Worm (Caenorhabditis elegans) whole organism, L1 larva: Measurements from ENCODE around the gene C13G3.1.
A peak's percentile ranks its signal among the peaks of the same experiment; 100 is the strongest.

Source experiments
- C34B4.2 ChIP-seq: sonication (generic microtip); optimal IDR thresholded peaks from 2 replicates; lab custom pipeline; 2017; ENCODE audit warnings: mild to moderate bottlenecking, missing genetic modification characterization, missing compliant biosample characterization
- aha-1 ChIP-seq: fragments of 150-350 bp; optimal IDR thresholded peaks from 2 replicates; lab custom pipeline; 2014; ENCODE audit warnings: missing biosample characterization, missing genetic modification characterization
- alr-1 ChIP-seq: fragments of 200-800 bp; sonication (Bioruptor generic); optimal IDR thresholded peaks from 2 replicates; lab custom pipeline; 2018; ENCODE audit warnings: borderline replicate concordance, mild to moderate bottlenecking, missing genetic modification characterization, missing compliant biosample characterization
- blmp-1 ChIP-seq: fragments of 150-350 bp; optimal IDR thresholded peaks from 2 replicates; lab custom pipeline; 2014; ENCODE audit warnings: missing biosample characterization, missing genetic modification characterization
- ceh-63 ChIP-seq: fragments of 200-800 bp; sonication (Bioruptor generic); optimal IDR thresholded peaks from 2 replicates; lab custom pipeline; 2018; ENCODE audit warnings: mild to moderate bottlenecking, missing genetic modification characterization, missing compliant biosample characterization
- efl-1 ChIP-seq, 4 experiments: fragments of 150-350 bp; optimal IDR thresholded peaks in 3 of 4; peaks in 1 of 4; 1 replicate in 1 of 4; 2 replicates in 3 of 4; lab custom pipeline; 2014; ENCODE audit warnings: missing biosample characterization in 2 of 4, missing genetic modification characterization in 2 of 4, missing genetic modification reagents in 2 of 4
- egl-13 ChIP-seq: sonication (generic microtip); optimal IDR thresholded peaks from 2 replicates; lab custom pipeline; 2016; ENCODE audit warnings: missing genotype, missing genetic modification reagents, missing genetic modification characterization, missing compliant biosample characterization
- elt-2 ChIP-seq: sonication (generic microtip); optimal IDR thresholded peaks from 2 replicates; lab custom pipeline; 2016; ENCODE audit warnings: missing genetic modification characterization, mild to moderate bottlenecking, inconsistent platforms, missing compliant biosample characterization, missing genetic modification reagents
- elt-3 ChIP-seq, 6 experiments: fragments of 150-350 bp in 1 of 6; sonication (generic microtip); optimal IDR thresholded peaks; 2 replicates each; lab custom pipeline; 2017 to 2018; ENCODE audit warnings: missing biosample characterization in 6 of 6, missing genetic modification characterization in 6 of 6, inconsistent platforms in 1 of 6
- fkh-8 ChIP-seq: sonication (generic microtip); optimal IDR thresholded peaks from 2 replicates; lab custom pipeline; 2016; ENCODE audit warnings: mild to moderate bottlenecking, missing genetic modification characterization, missing compliant biosample characterization
- hlh-17 ChIP-seq: fragments of 200-800 bp; sonication (Bioruptor generic); optimal IDR thresholded peaks from 2 replicates; lab custom pipeline; 2018; ENCODE audit warnings: missing genetic modification characterization, mild to moderate bottlenecking, missing compliant biosample characterization, moderate library complexity, borderline replicate concordance
- hpl-2 ChIP-seq: fragments of 150-350 bp; optimal IDR thresholded peaks from 2 replicates; lab custom pipeline; 2014; ENCODE audit warnings: missing biosample characterization, missing genetic modification reagents, missing genetic modification characterization
- irx-1 ChIP-seq: sonication (generic microtip); optimal IDR thresholded peaks from 2 replicates; lab custom pipeline; 2016; ENCODE audit warnings: missing genetic modification characterization, missing compliant biosample characterization
- isw-1 ChIP-seq: fragments of 200-800 bp; sonication (Bioruptor generic); IDR thresholded peaks from 2 replicates; pipeline ENCODE4 v1.3.6; 2022; ENCODE audit warnings: missing genetic modification characterization, missing compliant biosample characterization
- jun-1 ChIP-seq: fragments of 150-350 bp; optimal IDR thresholded peaks from 2 replicates; lab custom pipeline; 2014; ENCODE audit warnings: missing biosample characterization, missing genetic modification reagents, missing genetic modification characterization
- lin-35 ChIP-seq, 2 experiments: fragments of 150-350 bp; optimal IDR thresholded peaks; 2 replicates each; lab custom pipeline; 2014; ENCODE audit warnings: missing biosample characterization in 2 of 2, missing genetic modification characterization in 2 of 2, missing genetic modification reagents in 2 of 2
- mab-9 ChIP-seq: fragments of 200-800 bp; sonication (Bioruptor generic); IDR thresholded peaks from 2 replicates; pipeline ENCODE4 v1.3.6; 2022; ENCODE audit warnings: missing genetic modification reagents, missing genetic modification characterization, missing compliant biosample characterization
- mdl-1 ChIP-seq, 2 experiments: fragments of 150-350 bp; optimal IDR thresholded peaks; 2 replicates each; lab custom pipeline; 2014 to 2017; ENCODE audit warnings: missing biosample characterization in 2 of 2, missing genetic modification characterization in 2 of 2, inconsistent platforms in 1 of 2
- mef-2 ChIP-seq: fragments of 150-350 bp; optimal IDR thresholded peaks from 2 replicates; lab custom pipeline; 2014; ENCODE audit warnings: missing biosample characterization, missing genetic modification characterization
- nhr-12 ChIP-seq: sonication (generic microtip); optimal IDR thresholded peaks from 2 replicates; lab custom pipeline; 2017; ENCODE audit warnings: missing biosample characterization, missing genetic modification characterization
- nhr-19 ChIP-seq: fragments of 200-800 bp; sonication (Bioruptor generic); conservative IDR thresholded peaks from 2 replicates; pipeline ENCODE4 v1.3.6; 2022; ENCODE audit warnings: missing genetic modification characterization, missing compliant biosample characterization
- nhr-20 ChIP-seq: sonication (generic microtip); optimal IDR thresholded peaks from 2 replicates; lab custom pipeline; 2016; ENCODE audit warnings: mild to moderate bottlenecking, missing genetic modification characterization, missing compliant biosample characterization
- nhr-28 ChIP-seq: fragments of 150-350 bp; optimal IDR thresholded peaks from 2 replicates; lab custom pipeline; 2014; ENCODE audit warnings: missing biosample characterization, missing genetic modification characterization
- nhr-71 ChIP-seq: sonication (generic microtip); optimal IDR thresholded peaks from 2 replicates; lab custom pipeline; 2016; ENCODE audit warnings: mild to moderate bottlenecking, missing genetic modification characterization, moderate library complexity, missing compliant biosample characterization
- nhr-85 ChIP-seq: sonication (generic microtip); peaks from one replicate; lab custom pipeline; 2016; ENCODE audit warnings: missing genetic modification characterization, inconsistent platforms, missing compliant biosample characterization
- pax-3 ChIP-seq: fragments of 200-800 bp; sonication (Bioruptor generic); optimal IDR thresholded peaks from 2 replicates; lab custom pipeline; 2018; ENCODE audit warnings: mild to moderate bottlenecking, missing genetic modification characterization, moderate library complexity, missing compliant biosample characterization
- rnt-1 ChIP-seq: sonication (generic microtip); optimal IDR thresholded peaks from 2 replicates; lab custom pipeline; 2016; ENCODE audit warnings: mild to moderate bottlenecking, missing genetic modification characterization, moderate library complexity, missing compliant biosample characterization
- snu-23 ChIP-seq: sonication (generic microtip); optimal IDR thresholded peaks from 2 replicates; lab custom pipeline; 2016; ENCODE audit warnings: missing genetic modification characterization, missing compliant biosample characterization
- sptf-1 ChIP-seq: fragments of 150-350 bp; optimal IDR thresholded peaks from 2 replicates; lab custom pipeline; 2014; ENCODE audit warnings: missing biosample characterization, missing genetic modification characterization
- sup-37 ChIP-seq: fragments of 200-800 bp; sonication (Bioruptor generic); optimal IDR thresholded peaks from 2 replicates; lab custom pipeline; 2018; ENCODE audit warnings: mild to moderate bottlenecking, missing genetic modification characterization, missing compliant biosample characterization
- swsn-7 ChIP-seq: sonication (generic microtip); optimal IDR thresholded peaks from 2 replicates; lab custom pipeline; 2016; ENCODE audit warnings: missing genetic modification characterization, missing compliant biosample characterization
- tbx-2 ChIP-seq: sonication (generic microtip); optimal IDR thresholded peaks from 2 replicates; lab custom pipeline; 2016; ENCODE audit warnings: missing genetic modification characterization, missing compliant biosample characterization
- tlp-1 ChIP-seq: fragments of 150-350 bp; optimal IDR thresholded peaks from 2 replicates; lab custom pipeline; 2014; ENCODE audit warnings: missing biosample characterization, missing genetic modification characterization
- unc-62 ChIP-seq: fragments of 150-350 bp; optimal IDR thresholded peaks from 2 replicates; lab custom pipeline; 2014; ENCODE audit warnings: missing biosample characterization, missing genetic modification reagents, missing genetic modification characterization
- zag-1 ChIP-seq: fragments of 150-350 bp; optimal IDR thresholded peaks from 2 replicates; lab custom pipeline; 2014; ENCODE audit warnings: missing biosample characterization, missing genetic modification characterization
- zip-4 ChIP-seq: fragments of 200-800 bp; sonication (Bioruptor generic); optimal IDR thresholded peaks from 2 replicates; lab custom pipeline; 2018; ENCODE audit warnings: mild to moderate bottlenecking, missing genetic modification characterization, moderate library complexity, missing compliant biosample characterization
- ztf-11 ChIP-seq, 2 experiments: sonication (generic microtip); optimal IDR thresholded peaks; 2 replicates each; lab custom pipeline; 2016 to 2017; ENCODE audit warnings: missing genetic modification characterization in 2 of 2, missing biosample characterization in 1 of 2, missing compliant biosample characterization in 1 of 2
- ztf-4 ChIP-seq: fragments of 150-350 bp; optimal IDR thresholded peaks from 2 replicates; lab custom pipeline; 2014; ENCODE audit warnings: missing biosample characterization, missing genetic modification characterization

Gene C13G3.1

ce11 chrV:11046730-11047129 is 34.5 kb upstream of the C13G3.1 start, which contains the start of gene dhs-18:
TSS of gene dhs-18 (minus strand) at chrV:11046833.
- no peak for TF ChIP-seq sup-37 (GFP tag; lab: Kevin White, UChicago)
- TF ChIP-seq rnt-1 (tag; lab: Kevin White, UChicago): no peak
- peak; percentile 73 for TF ChIP-seq nhr-20 (tag; lab: Kevin White, UChicago)
- TF ChIP-seq egl-13 (tag; lab: Kevin White, UChicago): no peak
- TF ChIP-seq lin-35 (GFP tag; optimal IDR thresholded peaks at IDR 0.05; lab: Kevin White, UChicago): peak in 1 of 2 experiments; percentile 6
- TF ChIP-seq, all 84 proteins: peak for 2

ce11 chrV:11043767-11044166 is 31.5 kb upstream of the C13G3.1 start, which contains the start of gene C45B11.6:
TSS of gene C45B11.6 (plus strand) at chrV:11044067.
- no peak for TF ChIP-seq hpl-2 (GFP tag; lab: Kevin White, UChicago)
- TF ChIP-seq aha-1 (tag; lab: Kevin White, UChicago): no peak
- TF ChIP-seq nhr-28 (tag; lab: Kevin White, UChicago): no peak
- TF ChIP-seq zip-4 (GFP tag; lab: Kevin White, UChicago): no peak
- no peak for TF ChIP-seq ztf-4 (tag; lab: Kevin White, UChicago)
- no peak for TF ChIP-seq swsn-7 (tag; lab: Kevin White, UChicago)
- TF ChIP-seq snu-23: no peak
- TF ChIP-seq alr-1 (tag; lab: Kevin White, UChicago): no peak
- TF ChIP-seq, all 84 proteins: peak for 0

ce11 chrV:11042538-11042937 is 30.3 kb upstream of the C13G3.1 start, which contains the start of gene C45B11.2:
TSS of gene C45B11.2 (plus strand) at chrV:11042710.
- TF ChIP-seq mdl-1 (tag; optimal IDR thresholded peaks at IDR 0.05; lab: Kevin White, UChicago): no peak
- no peak for TF ChIP-seq isw-1 (GFP tag; lab: Robert Waterston, UW)
- no peak for TF ChIP-seq sptf-1 (tag; lab: Kevin White, UChicago)
- no peak for TF ChIP-seq hlh-17 (GFP tag; lab: Kevin White, UChicago)
- TF ChIP-seq nhr-12 (tag; lab: Kevin White, UChicago): no peak
- TF ChIP-seq nhr-19: no peak
- TF ChIP-seq elt-3 (tag; optimal IDR thresholded peaks at IDR 0.05; lab: Kevin White, UChicago): no peak
- no peak for TF ChIP-seq mef-2 (tag; lab: Kevin White, UChicago)
- no peak for TF ChIP-seq tbx-2 (tag; lab: Kevin White, UChicago)

ce11 chrV:11041499-11041898 is 29.2 kb upstream of the C13G3.1 start, which contains the start of gene C45B11.5:
TSS of gene C45B11.5 (plus strand) at chrV:11041799.
- no peak for TF ChIP-seq nhr-20 (tag; lab: Kevin White, UChicago)
- TF ChIP-seq C34B4.2 (tag; lab: Kevin White, UChicago): no peak
- TF ChIP-seq efl-1 (optimal IDR thresholded peaks at IDR 0.05; lab: Kevin White, UChicago): no peak
- TF ChIP-seq efl-1 (GFP tag; optimal IDR thresholded peaks at IDR 0.05 in 1 of 2; lab: Kevin White, UChicago): no peak
- no peak for TF ChIP-seq zag-1 (tag; lab: Kevin White, UChicago)
- no peak for TF ChIP-seq ztf-11 (tag; optimal IDR thresholded peaks at IDR 0.05; lab: Kevin White, UChicago)
- TF ChIP-seq ceh-63 (GFP tag; lab: Kevin White, UChicago): no peak
- no peak for TF ChIP-seq hpl-2 (GFP tag; lab: Kevin White, UChicago)
- TF ChIP-seq nhr-71 (tag; lab: Kevin White, UChicago): no peak
- TF ChIP-seq unc-62 (GFP tag; lab: Kevin White, UChicago): no peak
- no peak for TF ChIP-seq pax-3 (tag; lab: Kevin White, UChicago)
- no peak for TF ChIP-seq fkh-8 (tag; lab: Kevin White, UChicago)
- TF ChIP-seq tbx-2 (tag; lab: Kevin White, UChicago): no peak

- no peak for TF ChIP-seq jun-1 (tag; lab: Kevin White, UChicago)
- no peak for TF ChIP-seq irx-1 (tag; lab: Kevin White, UChicago)
- no peak for TF ChIP-seq nhr-20 (tag; lab: Kevin White, UChicago)
- no peak for TF ChIP-seq nhr-85 (tag; lab: Kevin White, UChicago)
- no peak for TF ChIP-seq elt-2 (tag; lab: Kevin White, UChicago)
- TF ChIP-seq mab-9: no peak
- TF ChIP-seq tlp-1 (tag; lab: Kevin White, UChicago): no peak
- no peak for TF ChIP-seq hpl-2 (GFP tag; lab: Kevin White, UChicago)
- no peak for TF ChIP-seq blmp-1 (tag; lab: Kevin White, UChicago)
Measured at ce11 chrV:11040473-11040872, 28.2 kb upstream of the C13G3.1 start, which contains the start of gene C45B11.8. TSS of gene C45B11.8 (plus strand) at chrV:11040773.
